Worm (Caenorhabditis elegans): ENCODE results near the gene C08E8.11.

ce11 chrV:18331086-18331485, 19.7 kb upstream of the C08E8.11 start, which contains the start of gene B0462.4:
- no peak for TF ChIP-seq unc-62 (GFP tag; optimal IDR thresholded peaks at IDR 0.05 in 1 of 2)
- TF ChIP-seq unc-62 (tag; optimal IDR thresholded peaks at IDR 0.05): no peak
- no peak for TF ChIP-seq lin-39 (tag; optimal IDR thresholded peaks at IDR 0.05)
- TF ChIP-seq saeg-2 (GFP tag; IDR thresholded peaks at IDR 0.05): no peak
- TF ChIP-seq nhr-77 (tag; optimal IDR thresholded peaks at IDR 0.05): no peak
- no peak for TF ChIP-seq nhr-10 (tag; optimal IDR thresholded peaks at IDR 0.05)
- TF ChIP-seq mxl-2 (GFP tag; conservative IDR thresholded peaks at IDR 0.05): no peak
- TF ChIP-seq mep-1 (tag; optimal IDR thresholded peaks at IDR 0.05): no peak
